Fruit fly (Drosophila melanogaster) whole organism, adult: ENCODE measurements around the gene wcy.

ENCODE experiments used
- CG11617 ChIP-seq: fragments of 200-800 bp; sonication (Bioruptor generic); optimal IDR thresholded peaks from 2 replicates; lab custom pipeline; 2017; ENCODE audit warnings: mild to moderate bottlenecking, missing biosample characterization, missing genetic modification reagents, missing genetic modification characterization
- CG12768 ChIP-seq: fragments of 200-800 bp; sonication (Bioruptor generic); optimal IDR thresholded peaks from 2 replicates; lab custom pipeline; 2017; ENCODE audit warnings: missing biosample characterization, missing genetic modification characterization, mild to moderate bottlenecking, moderate library complexity, missing genetic modification reagents
- CG14711 ChIP-seq: fragments of 200-800 bp; sonication (Bioruptor generic); optimal IDR thresholded peaks from 2 replicates; lab custom pipeline; 2018; ENCODE audit warnings: missing biosample characterization, mild to moderate bottlenecking, missing genetic modification characterization, moderate library complexity
- CG1620 ChIP-seq: fragments of 200-800 bp; sonication (Bioruptor generic); optimal IDR thresholded peaks from 2 replicates; lab custom pipeline; 2016; ENCODE audit warnings: missing biosample characterization, missing genetic modification characterization
- CG33017 ChIP-seq: fragments of 200-800 bp; sonication (Bioruptor generic); optimal IDR thresholded peaks from 2 replicates; lab custom pipeline; 2018; ENCODE audit warnings: missing biosample characterization, mild to moderate bottlenecking, missing genetic modification characterization, moderate library complexity
- CG5204 ChIP-seq: fragments of 200-800 bp; sonication (Bioruptor generic); optimal IDR thresholded peaks from 2 replicates; lab custom pipeline; 2016; ENCODE audit warnings: missing biosample characterization, missing genetic modification characterization
- CG7045 ChIP-seq: fragments of 200-800 bp; sonication (Bioruptor generic); optimal IDR thresholded peaks from 2 replicates; lab custom pipeline; 2017; ENCODE audit warnings: missing biosample characterization, mild to moderate bottlenecking, missing genetic modification characterization
- CG7101 ChIP-seq: fragments of 200-800 bp; sonication (Bioruptor generic); optimal IDR thresholded peaks from 2 replicates; lab custom pipeline; 2018; ENCODE audit warnings: missing biosample characterization, mild to moderate bottlenecking, missing genetic modification characterization, moderate library complexity
- Clk ChIP-seq: fragments of 200-800 bp; sonication (Bioruptor generic); optimal IDR thresholded peaks from 2 replicates; lab custom pipeline; 2017; ENCODE audit warnings: missing biosample characterization, missing genetic modification characterization
- Crg-1 ChIP-seq: fragments of 200-800 bp; sonication (Bioruptor generic); optimal IDR thresholded peaks from 2 replicates; lab custom pipeline; 2016; ENCODE audit warnings: missing biosample characterization, missing genetic modification characterization
- Hr96 ChIP-seq: fragments of 200-800 bp; sonication (Bioruptor generic); optimal IDR thresholded peaks from 2 replicates; lab custom pipeline; 2016; ENCODE audit warnings: missing biosample characterization, missing genetic modification characterization
- Mnt ChIP-seq: fragments of 200-800 bp; sonication (Bioruptor generic); optimal IDR thresholded peaks from 2 replicates; lab custom pipeline; 2016; ENCODE audit warnings: missing biosample characterization, mild to moderate bottlenecking, missing genetic modification characterization
- bab1 ChIP-seq: fragments of 200-800 bp; sonication (Bioruptor generic); optimal IDR thresholded peaks from 3 replicates; lab custom pipeline; 2019; ENCODE audit warnings: missing biosample characterization, mild to moderate bottlenecking, missing genetic modification characterization, moderate library complexity
- cic ChIP-seq: fragments of 200-800 bp; sonication (Bioruptor generic); optimal IDR thresholded peaks from 2 replicates; lab custom pipeline; 2017; ENCODE audit warnings: missing biosample characterization, mild to moderate bottlenecking, missing genetic modification characterization, moderate library complexity
- cnc ChIP-seq, 2 experiments: fragments of >200 bp; optimal IDR thresholded peaks; 2 replicates each; lab custom pipeline; 2017
- kay ChIP-seq: fragments of 200-800 bp; sonication (Bioruptor generic); peaks from one replicate; lab custom pipeline; 2016; ENCODE audit warnings: missing biosample characterization, missing genetic modification characterization, borderline replicate concordance
- ovo ChIP-seq: fragments of 200-800 bp; sonication (Bioruptor generic); optimal IDR thresholded peaks from 2 replicates; lab custom pipeline; 2016; ENCODE audit warnings: missing biosample characterization, missing genetic modification characterization
- pad ChIP-seq: fragments of 200-800 bp; sonication (Bioruptor generic); optimal IDR thresholded peaks from 3 replicates; lab custom pipeline; 2017; ENCODE audit warnings: missing biosample characterization, missing genetic modification characterization, mild to moderate bottlenecking, moderate library complexity, missing genetic modification reagents
- tj ChIP-seq: fragments of 200-800 bp; sonication (Bioruptor generic); optimal IDR thresholded peaks from 3 replicates; lab custom pipeline; 2017; ENCODE audit warnings: missing biosample characterization, mild to moderate bottlenecking, missing genetic modification characterization, moderate library complexity
- toe ChIP-seq: fragments of 200-800 bp; sonication (Bioruptor generic); optimal IDR thresholded peaks from 2 replicates; lab custom pipeline; 2016; ENCODE audit warnings: missing biosample characterization, missing genetic modification characterization

The wcy gene

DNA sequence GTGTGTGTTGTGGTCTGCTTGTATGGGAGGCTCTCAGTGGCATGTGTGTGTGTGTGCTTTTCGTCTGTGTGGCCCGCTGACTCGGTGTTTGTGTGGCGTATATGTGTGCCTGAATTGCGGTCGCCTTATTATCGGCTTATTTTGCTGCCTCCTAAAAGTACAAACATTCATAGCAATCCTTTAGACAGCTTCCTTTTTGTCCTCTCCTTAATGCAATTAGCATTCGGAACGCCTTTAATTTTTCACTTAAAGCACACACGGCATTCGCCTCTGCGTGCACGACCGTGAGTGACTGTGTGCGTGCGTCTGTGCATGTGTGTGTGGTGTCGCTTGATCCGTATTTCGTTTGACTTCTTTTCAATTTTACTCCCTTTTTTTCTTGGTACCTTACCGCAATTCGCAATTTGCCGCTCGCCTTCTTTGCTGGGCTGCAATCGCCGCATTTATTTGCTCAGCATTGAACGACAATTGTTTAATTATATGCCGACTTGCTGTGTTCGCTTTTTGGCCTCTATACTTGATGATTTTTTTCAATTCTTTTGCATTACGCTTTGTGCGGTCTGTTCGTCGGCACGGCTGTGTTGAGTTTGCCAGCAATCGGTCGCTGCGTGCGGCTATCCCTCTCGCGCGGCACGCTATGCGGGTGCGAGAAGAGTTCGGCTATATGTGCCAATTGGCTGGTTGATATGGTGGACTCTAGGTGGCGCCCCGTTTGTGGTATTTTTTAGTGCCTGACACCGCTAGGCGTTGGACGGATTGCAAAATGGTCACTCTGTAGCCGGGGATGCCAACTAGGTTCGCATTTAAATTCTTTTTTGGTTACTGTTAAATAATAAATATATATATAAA lies at the start of gene wcy:
Gene wcy, minus strand, starts transcription at position 608 of the 849 bp plus-strand sequence.
- TF ChIP-seq ovo (no peak), cnc (optimal IDR thresholded peaks at IDR 0.05; lab: Kevin White, UChicago) (no peak), Mnt (peak; percentile 40), bab1 (GFP tag; lab: Kevin White, UChicago) (peak; percentile 26), CG33017 (tag; lab: Kevin White, UChicago) (no peak), cic (GFP tag; lab: Kevin White, UChicago) (no peak), CG7045 (GFP tag; lab: Kevin White, UChicago) (no peak), pad (GFP tag; lab: Kevin White, UChicago) (peak; percentile 67), CG1620 (GFP tag; lab: Kevin White, UChicago) (peak; percentile 59), kay (GFP tag; lab: Kevin White, UChicago) (no peak), tj (GFP tag; lab: Kevin White, UChicago) (peak; percentile 32), CG5204 (no peak), Clk (GFP tag; lab: Kevin White, UChicago) (no peak), Crg-1 (GFP tag; lab: Kevin White, UChicago) (peak; percentile 6), CG14711 (no peak), CG12768 (GFP tag; lab: Kevin White, UChicago) (no peak)

dm6 chrX:17125017-17125821 lies 47.5 kb upstream of the wcy start:
- TF ChIP-seq CG14711 (peak; percentile 58), pad (GFP tag; lab: Kevin White, UChicago) (peak; percentile 81), bab1 (GFP tag; lab: Kevin White, UChicago) (peak; percentile 39), CG5204 (no peak), kay (GFP tag; lab: Kevin White, UChicago) (no peak), ovo (peak; percentile 76)

- TF ChIP-seq tj (GFP tag; lab: Kevin White, UChicago) (no peak), ovo (no peak), CG7045 (GFP tag; lab: Kevin White, UChicago) (no peak), Mnt (no peak), CG12768 (GFP tag; lab: Kevin White, UChicago) (no peak), toe (GFP tag; lab: Kevin White, UChicago) (no peak), Clk (GFP tag; lab: Kevin White, UChicago) (no peak), CG11617 (GFP tag; lab: Kevin White, UChicago) (no peak), CG14711 (no peak), bab1 (GFP tag; lab: Kevin White, UChicago) (no peak), cic (GFP tag; lab: Kevin White, UChicago) (no peak), CG7101 (tag; lab: Kevin White, UChicago) (no peak), CG1620 (GFP tag; lab: Kevin White, UChicago) (no peak), pad (GFP tag; lab: Kevin White, UChicago) (no peak), CG33017 (tag; lab: Kevin White, UChicago) (no peak), Crg-1 (GFP tag; lab: Kevin White, UChicago) (no peak), kay (GFP tag; lab: Kevin White, UChicago) (no peak)
Observed at dm6 chrX:17123545-17124203, 46.0 kb upstream of the wcy start.

DNA sequence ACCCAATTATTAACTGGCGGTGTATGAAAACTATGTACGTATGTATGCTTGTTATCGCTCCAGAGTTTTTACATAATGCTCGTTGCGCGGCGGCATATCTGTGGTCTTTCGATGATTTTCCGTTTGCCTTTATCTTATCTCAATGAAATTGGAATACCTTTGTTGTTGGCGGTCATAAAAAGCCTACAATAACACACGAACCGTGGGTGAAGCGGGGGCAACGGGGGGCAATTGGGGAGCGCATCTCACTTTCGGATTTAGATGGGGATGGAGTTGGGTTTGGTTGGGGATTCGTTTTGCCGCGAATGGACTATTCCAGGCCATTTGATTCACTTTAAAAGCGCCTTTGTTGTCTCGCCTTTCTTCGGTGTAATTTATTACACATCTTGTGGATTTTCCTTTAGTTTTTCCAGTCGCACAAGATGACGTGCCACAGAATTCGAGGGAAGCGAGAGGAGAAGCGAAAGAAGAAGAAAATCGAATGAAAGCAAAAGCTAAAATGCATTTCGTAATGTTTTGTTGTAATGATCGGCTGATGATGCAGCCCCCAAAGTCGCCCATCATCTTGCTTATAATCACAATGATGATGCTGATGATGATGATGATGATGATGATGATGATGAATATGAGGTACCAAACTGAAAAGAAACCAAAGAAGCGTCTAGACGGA lies 44.9 kb upstream of the wcy start:
- TF ChIP-seq toe (GFP tag; lab: Kevin White, UChicago), result no peak
- no peak for TF ChIP-seq Crg-1 (GFP tag; lab: Kevin White, UChicago)
- TF ChIP-seq tj (GFP tag; lab: Kevin White, UChicago), result no peak
- no peak for TF ChIP-seq CG33017 (tag; lab: Kevin White, UChicago)
- no peak for TF ChIP-seq CG7045 (GFP tag; lab: Kevin White, UChicago)
- no peak for TF ChIP-seq Mnt
- TF ChIP-seq CG14711, result no peak
- TF ChIP-seq CG11617 (GFP tag; lab: Kevin White, UChicago), result no peak
- TF ChIP-seq pad (GFP tag; lab: Kevin White, UChicago), result no peak
- TF ChIP-seq bab1 (GFP tag; lab: Kevin White, UChicago), result no peak
- TF ChIP-seq CG12768 (GFP tag; lab: Kevin White, UChicago), result no peak
- no peak for TF ChIP-seq Hr96 (GFP tag; lab: Kevin White, UChicago)
- no peak for TF ChIP-seq kay (GFP tag; lab: Kevin White, UChicago)
- no peak for TF ChIP-seq CG5204
- no peak for TF ChIP-seq CG7101 (tag; lab: Kevin White, UChicago)
- TF ChIP-seq cnc (optimal IDR thresholded peaks at IDR 0.05; lab: Kevin White, UChicago), result no peak
- TF ChIP-seq ovo, result no peak
- no peak for TF ChIP-seq CG1620 (GFP tag; lab: Kevin White, UChicago)

DNA sequence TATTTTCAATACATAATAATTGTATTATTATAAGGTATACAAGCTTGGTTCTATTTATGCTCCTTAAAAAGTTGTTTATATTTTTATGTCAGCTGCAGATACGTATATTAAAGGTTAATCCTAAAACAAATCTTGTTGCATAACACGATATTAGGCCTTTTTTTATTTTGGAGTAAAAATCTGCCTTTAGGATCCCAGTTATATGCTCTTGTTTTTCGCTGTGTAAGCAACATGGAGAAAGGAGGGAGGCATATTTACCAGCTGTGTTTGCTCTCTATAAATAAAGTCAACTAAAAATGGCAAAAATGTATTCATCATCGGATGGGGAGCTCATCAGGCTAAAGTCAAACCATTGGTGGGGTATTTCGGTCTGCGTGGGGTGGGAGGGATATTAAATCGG lies 43.9 kb upstream of the wcy start:
- TF ChIP-seq ovo (no peak), CG14711 (peak; percentile 11), CG1620 (GFP tag; lab: Kevin White, UChicago) (no peak), CG7045 (GFP tag; lab: Kevin White, UChicago) (no peak), CG11617 (GFP tag; lab: Kevin White, UChicago) (no peak), Mnt (no peak), tj (GFP tag; lab: Kevin White, UChicago) (no peak), pad (GFP tag; lab: Kevin White, UChicago) (peak; percentile 28), cnc (optimal IDR thresholded peaks at IDR 0.05; lab: Kevin White, UChicago) (no peak)
